Worm (Caenorhabditis elegans) whole organism, mixed stage, embryonic: ENCODE data around the gene akt-1.

Experiments
- M03D4.4 ChIP-seq: sonication (generic microtip); optimal IDR thresholded peaks from 2 replicates; lab custom pipeline; 2017; ENCODE audit warnings: mild to moderate bottlenecking, missing genetic modification characterization, missing compliant biosample characterization
- bed-3 ChIP-seq: fragments of 200-800 bp; sonication (Bioruptor generic); optimal IDR thresholded peaks from 3 replicates; lab custom pipeline; 2018; ENCODE audit warnings: mild to moderate bottlenecking, missing genetic modification characterization, moderate library complexity, missing compliant biosample characterization
- blmp-1 ChIP-seq: fragments of 150-350 bp; optimal IDR thresholded peaks from 2 replicates; lab custom pipeline; 2014; ENCODE audit warnings: missing biosample characterization, missing genetic modification characterization
- ceh-39 ChIP-seq: fragments of 150-350 bp; optimal IDR thresholded peaks from 2 replicates; lab custom pipeline; 2014; ENCODE audit warnings: missing biosample characterization, missing genetic modification characterization
- ceh-43 ChIP-seq: fragments of 200-800 bp; sonication (Bioruptor generic); optimal IDR thresholded peaks from 2 replicates; lab custom pipeline; 2018; ENCODE audit warnings: mild to moderate bottlenecking, missing genetic modification characterization, moderate library complexity, missing compliant biosample characterization
- ceh-83 ChIP-seq: fragments of 200-800 bp; sonication (Bioruptor generic); optimal IDR thresholded peaks from 2 replicates; lab custom pipeline; 2018; ENCODE audit warnings: mild to moderate bottlenecking, missing genetic modification characterization, missing compliant biosample characterization
- ces-1 ChIP-seq: fragments of 150-350 bp; optimal IDR thresholded peaks from 2 replicates; lab custom pipeline; 2014; ENCODE audit warnings: missing biosample characterization, missing genetic modification reagents, missing genetic modification characterization
- cnd-1 ChIP-seq: fragments of 200-800 bp; sonication (Bioruptor generic); optimal IDR thresholded peaks from 2 replicates; lab custom pipeline; 2018; ENCODE audit warnings: mild to moderate bottlenecking, missing genetic modification characterization, missing compliant biosample characterization
- drap-1 ChIP-seq: fragments of 200-800 bp; sonication (Bioruptor generic); optimal IDR thresholded peaks from 3 replicates; lab custom pipeline; 2018; ENCODE audit warnings: mild to moderate bottlenecking, missing genetic modification characterization, missing compliant biosample characterization
- elt-1 ChIP-seq: sonication (generic microtip); optimal IDR thresholded peaks from 2 replicates; lab custom pipeline; 2017; ENCODE audit warnings: missing genetic modification characterization, mild to moderate bottlenecking, missing compliant biosample characterization, antibody characterized with exemption, moderate library complexity, borderline replicate concordance; ENCODE audit not compliant: insufficient read depth
- elt-3 ChIP-seq: fragments of 150-350 bp; optimal IDR thresholded peaks from 2 replicates; lab custom pipeline; 2014; ENCODE audit warnings: missing biosample characterization, missing genetic modification characterization
- flh-1 ChIP-seq: fragments of 200-800 bp; sonication (Bioruptor generic); optimal IDR thresholded peaks from 2 replicates; lab custom pipeline; 2018; ENCODE audit warnings: mild to moderate bottlenecking, missing genetic modification characterization, moderate library complexity, missing compliant biosample characterization
- ham-2 ChIP-seq: fragments of 200-800 bp; sonication (Bioruptor generic); optimal IDR thresholded peaks from 2 replicates; lab custom pipeline; 2018; ENCODE audit warnings: mild to moderate bottlenecking, missing genetic modification characterization, missing compliant biosample characterization
- hlh-1 ChIP-seq: fragments of 150-350 bp; optimal IDR thresholded peaks from 2 replicates; lab custom pipeline; 2014; ENCODE audit warnings: missing biosample characterization, missing genetic modification reagents, missing genetic modification characterization
- lin-13 ChIP-seq: fragments of 150-350 bp; optimal IDR thresholded peaks from 2 replicates; lab custom pipeline; 2014; ENCODE audit warnings: missing biosample characterization, missing genetic modification characterization
- lin-32 ChIP-seq: fragments of 200-800 bp; sonication (Bioruptor generic); optimal IDR thresholded peaks from 2 replicates; lab custom pipeline; 2018; ENCODE audit warnings: mild to moderate bottlenecking, missing genetic modification characterization, missing compliant biosample characterization
- lsy-2 ChIP-seq: fragments of 150-350 bp; optimal IDR thresholded peaks from 2 replicates; lab custom pipeline; 2014; ENCODE audit warnings: missing biosample characterization, missing genetic modification characterization
- mab-5 ChIP-seq: fragments of 150-350 bp; optimal IDR thresholded peaks from 2 replicates; lab custom pipeline; 2014; ENCODE audit warnings: missing biosample characterization, missing genetic modification characterization
- mep-1 ChIP-seq: fragments of 150-350 bp; optimal IDR thresholded peaks from 2 replicates; lab custom pipeline; 2017; ENCODE audit warnings: missing biosample characterization, missing genetic modification reagents, missing genetic modification characterization, inconsistent platforms
- mls-2 ChIP-seq: sonication (generic microtip); optimal IDR thresholded peaks from 2 replicates; lab custom pipeline; 2016; ENCODE audit warnings: mild to moderate bottlenecking, missing genetic modification characterization, moderate library complexity, missing compliant biosample characterization
- nhr-12 ChIP-seq: fragments of 150-350 bp; optimal IDR thresholded peaks from 2 replicates; lab custom pipeline; 2014; ENCODE audit warnings: missing biosample characterization, missing genetic modification characterization
- nhr-237 ChIP-seq: fragments of 150-350 bp; optimal IDR thresholded peaks from 2 replicates; lab custom pipeline; 2014; ENCODE audit warnings: missing biosample characterization, missing genetic modification characterization
- nhr-76 ChIP-seq: sonication (generic microtip); optimal IDR thresholded peaks from 2 replicates; lab custom pipeline; 2017; ENCODE audit warnings: missing biosample characterization, missing genetic modification characterization
- sem-2 ChIP-seq: fragments of 200-800 bp; sonication (Bioruptor generic); optimal IDR thresholded peaks from 2 replicates; lab custom pipeline; 2018; ENCODE audit warnings: mild to moderate bottlenecking, missing genetic modification characterization, missing compliant biosample characterization
- snpc-4 ChIP-seq: fragments of 150-350 bp; optimal IDR thresholded peaks from 2 replicates; lab custom pipeline; 2014; ENCODE audit warnings: missing biosample characterization, missing genetic modification characterization
- tbx-8 ChIP-seq: fragments of 200-800 bp; sonication (Bioruptor generic); optimal IDR thresholded peaks from 2 replicates; lab custom pipeline; 2018; ENCODE audit warnings: mild to moderate bottlenecking, missing genetic modification characterization, moderate library complexity, missing compliant biosample characterization
- unc-120 ChIP-seq: sonication (generic microtip); optimal IDR thresholded peaks from 2 replicates; lab custom pipeline; 2017; ENCODE audit warnings: missing genetic modification characterization, missing compliant biosample characterization; ENCODE audit not compliant: poor library complexity, severe bottlenecking
- unc-39 ChIP-seq: fragments of 150-350 bp; optimal IDR thresholded peaks from 2 replicates; lab custom pipeline; 2014; ENCODE audit warnings: missing biosample characterization, missing genetic modification characterization
- unc-62 ChIP-seq: fragments of 150-350 bp; optimal IDR thresholded peaks from 2 replicates; lab custom pipeline; 2014; ENCODE audit warnings: missing biosample characterization, missing genetic modification reagents, missing genetic modification characterization
- ztf-11 ChIP-seq: fragments of 150-350 bp; optimal IDR thresholded peaks from 2 replicates; lab custom pipeline; 2014; ENCODE audit warnings: missing biosample characterization, missing genetic modification characterization

akt-1 gene

ce11 chrV:10248255-10248979 lies at the start of gene akt-1:
akt-1 (plus strand) TSS chrV:10248905.
- TF ChIP-seq nhr-12 (tag; lab: Kevin White, UChicago): no peak
- no peak for TF ChIP-seq snpc-4 (tag; lab: Kevin White, UChicago)
- TF ChIP-seq ceh-39 (tag; lab: Kevin White, UChicago): no peak
- TF ChIP-seq lin-32: no peak

ce11 chrV:10201913-10202312 lies 46.8 kb upstream of the akt-1 start, which contains the start of gene ZK856.7:
ZK856.7 (plus strand) TSS chrV:10202098.
- TF ChIP-seq ces-1 (GFP tag; lab: Kevin White, UChicago) (no peak), lin-32 (no peak), flh-1 (GFP tag; lab: Kevin White, UChicago) (no peak), M03D4.4 (tag; lab: Kevin White, UChicago) (no peak), nhr-12 (tag; lab: Kevin White, UChicago) (no peak), unc-39 (tag; lab: Kevin White, UChicago) (no peak), unc-62 (GFP tag; lab: Kevin White, UChicago) (no peak), tbx-8 (GFP tag; lab: Kevin White, UChicago) (no peak), unc-120 (tag; lab: Kevin White, UChicago) (no peak), snpc-4 (tag; lab: Kevin White, UChicago) (no peak)

- TF ChIP-seq mls-2 (tag; lab: Kevin White, UChicago) (no peak), elt-3 (tag; lab: Kevin White, UChicago) (no peak), unc-62 (GFP tag; lab: Kevin White, UChicago) (no peak), ham-2 (GFP tag; lab: Kevin White, UChicago) (no peak), elt-1 (no peak), lsy-2 (tag; lab: Kevin White, UChicago) (no peak), ceh-39 (tag; lab: Kevin White, UChicago) (no peak), nhr-237 (tag; lab: Kevin White, UChicago) (no peak), blmp-1 (tag; lab: Kevin White, UChicago) (no peak), mab-5 (tag; lab: Kevin White, UChicago) (no peak), cnd-1 (tag; lab: Kevin White, UChicago) (no peak), unc-120 (tag; lab: Kevin White, UChicago) (no peak), lin-32 (no peak), ceh-83 (GFP tag; lab: Kevin White, UChicago) (no peak)
These were observed 46.4 kb upstream of the akt-1 start for ce11 chrV:10202340-10202739.

DNA sequence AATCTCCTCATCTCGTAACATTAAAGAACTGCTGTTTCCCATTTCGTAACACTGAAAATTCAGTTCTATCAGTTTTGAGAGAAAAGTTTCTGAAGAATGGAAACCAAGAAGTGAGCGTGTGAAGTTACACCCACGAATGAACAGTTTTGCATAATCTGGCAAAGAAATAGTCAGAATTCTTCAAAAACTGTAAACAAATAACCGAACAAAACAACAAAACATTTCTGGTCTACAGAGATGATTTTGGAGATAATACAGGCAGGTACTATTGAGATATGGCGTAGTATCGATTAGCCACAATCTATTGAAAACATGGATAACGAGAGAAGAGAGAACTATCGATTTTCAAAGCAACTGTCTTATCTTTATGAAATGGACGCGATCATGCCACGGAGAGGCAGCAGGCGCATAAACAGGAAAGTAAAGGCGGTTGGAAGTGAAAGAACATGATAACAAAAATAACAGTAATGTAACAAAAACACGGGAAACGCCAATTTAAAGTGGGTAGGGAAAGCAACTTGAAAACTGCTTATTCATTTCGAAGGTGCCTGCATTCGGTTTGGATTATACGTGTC lies 45.2 kb upstream of the akt-1 start, which contains the start of gene chpf-1:
Gene chpf-1, minus strand, starts transcription at position 51 of the 575 bp plus-strand sequence.
- no peak for TF ChIP-seq ham-2 (GFP tag; lab: Kevin White, UChicago)
- no peak for TF ChIP-seq snpc-4 (tag; lab: Kevin White, UChicago)
- no peak for TF ChIP-seq ztf-11
- TF ChIP-seq nhr-76 (tag; lab: Kevin White, UChicago): no peak
- TF ChIP-seq nhr-12 (tag; lab: Kevin White, UChicago): no peak
- TF ChIP-seq hlh-1 (tag; lab: Kevin White, UChicago): no peak
- TF ChIP-seq mep-1 (tag; lab: Kevin White, UChicago): no peak
- no peak for TF ChIP-seq tbx-8 (GFP tag; lab: Kevin White, UChicago)
- TF ChIP-seq bed-3: no peak
- TF ChIP-seq nhr-237 (tag; lab: Kevin White, UChicago): no peak
- TF ChIP-seq ces-1 (GFP tag; lab: Kevin White, UChicago): no peak
- TF ChIP-seq ceh-83 (GFP tag; lab: Kevin White, UChicago): no peak
- no peak for TF ChIP-seq elt-1
- no peak for TF ChIP-seq sem-2 (GFP tag; lab: Kevin White, UChicago)
- no peak for TF ChIP-seq drap-1
- TF ChIP-seq lin-13 (tag; lab: Kevin White, UChicago): no peak
- no peak for TF ChIP-seq mab-5 (tag; lab: Kevin White, UChicago)
- TF ChIP-seq ceh-43 (GFP tag; lab: Kevin White, UChicago): no peak
- TF ChIP-seq blmp-1 (tag; lab: Kevin White, UChicago): no peak
- TF ChIP-seq unc-120 (tag; lab: Kevin White, UChicago): no peak
